Worm (Caenorhabditis elegans) whole organism, young adult: Measurements from ENCODE around the gene col-111.
A peak's percentile ranks its signal among the peaks of the same experiment; 100 is the strongest.

Experiments
- B0019.2 ChIP-seq: fragments of 200-800 bp; sonication (Bioruptor generic); conservative IDR thresholded peaks from 2 replicates; pipeline ENCODE4 v1.3.6; 2022; ENCODE audit warnings: missing genetic modification reagents, missing genetic modification characterization, missing compliant biosample characterization
- B0261.1 ChIP-seq: sonication (generic microtip); optimal IDR thresholded peaks from 2 replicates; lab custom pipeline; 2016; ENCODE audit warnings: mild to moderate bottlenecking, missing genetic modification characterization, moderate library complexity, missing compliant biosample characterization
- C06A6.2 ChIP-seq: fragments of 200-800 bp; sonication (Bioruptor generic); conservative IDR thresholded peaks from 2 replicates; pipeline ENCODE4 v1.3.6; 2022; ENCODE audit warnings: missing genetic modification characterization, missing compliant biosample characterization
- F10E7.11 ChIP-seq: sonication (generic microtip); optimal IDR thresholded peaks from 2 replicates; lab custom pipeline; 2017; ENCODE audit warnings: mild to moderate bottlenecking, missing genetic modification characterization, moderate library complexity, missing compliant biosample characterization
- F23B12.7 ChIP-seq: sonication (generic microtip); optimal IDR thresholded peaks from 2 replicates; lab custom pipeline; 2017; ENCODE audit warnings: missing genetic modification characterization, mild to moderate bottlenecking, missing compliant biosample characterization, antibody characterized with exemption, moderate library complexity; ENCODE audit not compliant: insufficient read depth
- F33H1.4 ChIP-seq: fragments of 200-800 bp; sonication (Bioruptor generic); IDR thresholded peaks from 2 replicates; pipeline ENCODE4 v1.3.6; 2022; ENCODE audit warnings: missing genetic modification reagents, missing genetic modification characterization, missing compliant biosample characterization
- F39B2.1 ChIP-seq: fragments of 200-800 bp; sonication (Bioruptor generic); IDR thresholded peaks from 2 replicates; pipeline ENCODE4 v1.3.6; 2022; ENCODE audit warnings: missing genetic modification reagents, missing genetic modification characterization, missing compliant biosample characterization
- F55B11.4 ChIP-seq: sonication (generic microtip); optimal IDR thresholded peaks from 2 replicates; lab custom pipeline; 2016; ENCODE audit warnings: missing compliant biosample characterization, missing genetic modification characterization, borderline replicate concordance; ENCODE audit not compliant: insufficient read depth
- F57A8.1 ChIP-seq: fragments of 200-800 bp; sonication (Bioruptor generic); optimal IDR thresholded peaks from 2 replicates; lab custom pipeline; 2018; ENCODE audit warnings: mild to moderate bottlenecking, missing genetic modification characterization, moderate library complexity, missing compliant biosample characterization
- F57C9.4 ChIP-seq: sonication (generic microtip); optimal IDR thresholded peaks from 2 replicates; lab custom pipeline; 2017; ENCODE audit warnings: mild to moderate bottlenecking, missing genetic modification characterization, missing compliant biosample characterization
- T26A5.8 ChIP-seq: sonication (generic microtip); optimal IDR thresholded peaks from 2 replicates; lab custom pipeline; 2016; ENCODE audit warnings: missing genetic modification characterization, missing compliant biosample characterization
- Y79H2A.3 ChIP-seq: fragments of 200-800 bp; sonication (Bioruptor generic); conservative IDR thresholded peaks from 2 replicates; pipeline ENCODE4 v1.3.6; 2022; ENCODE audit warnings: missing genetic modification reagents, missing genetic modification characterization, missing compliant biosample characterization
- ama-1 ChIP-seq, 3 experiments: fragments of 150-350 bp in 1 of 3; sonication (generic microtip) in 2 of 3; optimal IDR thresholded peaks; 2 replicates each; lab custom pipeline; 2014 to 2018; ENCODE audit warnings: missing biosample characterization in 2 of 3, missing genetic modification characterization in 2 of 3, missing genetic modification reagents in 2 of 3
- aptf-2 ChIP-seq: fragments of 200-800 bp; sonication (Bioruptor generic); conservative IDR thresholded peaks from 2 replicates; pipeline ENCODE4 v1.3.6; 2022; ENCODE audit warnings: missing genetic modification reagents, missing genetic modification characterization, missing compliant biosample characterization
- athp-1 ChIP-seq: sonication (generic microtip); optimal IDR thresholded peaks from 2 replicates; lab custom pipeline; 2017; ENCODE audit warnings: mild to moderate bottlenecking, missing genetic modification characterization, missing compliant biosample characterization
- attf-5 ChIP-seq: fragments of 200-800 bp; sonication (Bioruptor generic); optimal IDR thresholded peaks from 2 replicates; lab custom pipeline; 2018; ENCODE audit warnings: mild to moderate bottlenecking, missing genetic modification characterization, missing compliant biosample characterization
- bed-2 ChIP-seq: fragments of 200-800 bp; sonication (Bioruptor generic); IDR thresholded peaks from 2 replicates; pipeline ENCODE4 v1.3.6; 2022; ENCODE audit warnings: missing genetic modification reagents, missing genetic modification characterization, missing compliant biosample characterization
- cebp-2 ChIP-seq: fragments of 200-800 bp; sonication (Bioruptor generic); IDR thresholded peaks from 2 replicates; pipeline ENCODE4 v1.3.6; 2022; ENCODE audit warnings: missing genetic modification characterization, missing compliant biosample characterization
- chd-7 ChIP-seq: sonication (generic microtip); optimal IDR thresholded peaks from 2 replicates; lab custom pipeline; 2016; ENCODE audit warnings: mild to moderate bottlenecking, missing genetic modification characterization, moderate library complexity, missing compliant biosample characterization
- die-1 ChIP-seq: sonication (generic microtip); optimal IDR thresholded peaks from 2 replicates; lab custom pipeline; 2016; ENCODE audit warnings: missing genotype, mild to moderate bottlenecking, missing genetic modification characterization, missing compliant biosample characterization
- dox-1 ChIP-seq: fragments of 200-800 bp; sonication (Bioruptor generic); IDR thresholded peaks from 2 replicates; pipeline ENCODE4 v1.3.6; 2022; ENCODE audit warnings: missing genetic modification reagents, missing genetic modification characterization, missing compliant biosample characterization
- dpff-1 ChIP-seq: sonication (generic microtip); optimal IDR thresholded peaks from 2 replicates; lab custom pipeline; 2017; ENCODE audit warnings: mild to moderate bottlenecking, missing genetic modification characterization, missing compliant biosample characterization
- egl-44 ChIP-seq: fragments of 200-800 bp; sonication (Bioruptor generic); IDR thresholded peaks from 2 replicates; pipeline ENCODE4 v1.3.6; 2022; ENCODE audit warnings: missing genetic modification reagents, missing genetic modification characterization, missing compliant biosample characterization
- gei-17 ChIP-seq: fragments of 200-800 bp; sonication (Bioruptor generic); optimal IDR thresholded peaks from 2 replicates; lab custom pipeline; 2018; ENCODE audit warnings: mild to moderate bottlenecking, missing genetic modification characterization, missing compliant biosample characterization
- hlh-26 ChIP-seq: fragments of 200-800 bp; sonication (Bioruptor generic); conservative IDR thresholded peaks from 2 replicates; pipeline ENCODE4 v1.3.6; 2022; ENCODE audit warnings: missing genetic modification reagents, missing genetic modification characterization, missing compliant biosample characterization
- hmg-20 ChIP-seq: fragments of 200-800 bp; sonication (Bioruptor generic); IDR thresholded peaks from 2 replicates; pipeline ENCODE4 v1.3.6; 2022; ENCODE audit warnings: missing genetic modification reagents, missing genetic modification characterization, missing compliant biosample characterization
- lag-1 ChIP-seq: fragments of 200-800 bp; sonication (Bioruptor generic); IDR thresholded peaks from 2 replicates; pipeline ENCODE4 v1.3.6; 2022; ENCODE audit warnings: missing genetic modification reagents, missing genetic modification characterization, missing compliant biosample characterization
- lin-35 ChIP-seq, 3 experiments: fragments of 150-350 bp in 2 of 3; sonication (generic microtip) in 1 of 3; optimal IDR thresholded peaks; 2 replicates each; lab custom pipeline; 2014 to 2018; ENCODE audit warnings: missing biosample characterization in 3 of 3, missing genetic modification characterization in 3 of 3, missing genetic modification reagents in 3 of 3
- lin-54 ChIP-seq: fragments of 200-800 bp; sonication (Bioruptor generic); optimal IDR thresholded peaks from 2 replicates; lab custom pipeline; 2018; ENCODE audit warnings: mild to moderate bottlenecking, missing genetic modification characterization, missing compliant biosample characterization
- lsl-1 ChIP-seq: fragments of 200-800 bp; sonication (Bioruptor generic); optimal IDR thresholded peaks from 2 replicates; lab custom pipeline; 2018; ENCODE audit warnings: mild to moderate bottlenecking, missing genetic modification characterization, moderate library complexity, missing compliant biosample characterization
- madf-6 ChIP-seq: fragments of 200-800 bp; sonication (Bioruptor generic); IDR thresholded peaks from 2 replicates; pipeline ENCODE4 v1.3.6; 2022; ENCODE audit warnings: missing genetic modification reagents, missing genetic modification characterization, missing compliant biosample characterization
- madf-8 ChIP-seq: fragments of 200-800 bp; sonication (Bioruptor generic); conservative IDR thresholded peaks from 2 replicates; pipeline ENCODE4 v1.3.6; 2022; ENCODE audit warnings: missing genetic modification reagents, missing genetic modification characterization, missing compliant biosample characterization
- nfya-2 ChIP-seq: fragments of 200-800 bp; sonication (Bioruptor generic); IDR thresholded peaks from 2 replicates; pipeline ENCODE4 v1.3.6; 2022; ENCODE audit warnings: missing genetic modification reagents, missing genetic modification characterization, missing compliant biosample characterization
- nfyb-1 ChIP-seq: fragments of 200-800 bp; sonication (Bioruptor generic); IDR thresholded peaks from 2 replicates; pipeline ENCODE4 v1.3.6; 2022; ENCODE audit warnings: missing genetic modification reagents, missing genetic modification characterization, missing compliant biosample characterization
- nhr-120 ChIP-seq: fragments of 200-800 bp; sonication (Bioruptor generic); IDR thresholded peaks from 2 replicates; pipeline ENCODE4 v1.3.6; 2022; ENCODE audit warnings: missing genetic modification characterization, missing compliant biosample characterization
- nhr-179 ChIP-seq: sonication (generic microtip); optimal IDR thresholded peaks from 2 replicates; lab custom pipeline; 2016; ENCODE audit warnings: mild to moderate bottlenecking, missing genetic modification characterization, missing compliant biosample characterization
- nhr-27 ChIP-seq: fragments of 200-800 bp; sonication (Bioruptor generic); optimal IDR thresholded peaks from 2 replicates; lab custom pipeline; 2018; ENCODE audit warnings: mild to moderate bottlenecking, missing genetic modification characterization, moderate library complexity, missing compliant biosample characterization
- nhr-80 ChIP-seq: sonication (generic microtip); optimal IDR thresholded peaks from 2 replicates; lab custom pipeline; 2016; ENCODE audit warnings: missing genetic modification characterization, missing compliant biosample characterization
- nhr-90 ChIP-seq: sonication (generic microtip); optimal IDR thresholded peaks from 2 replicates; lab custom pipeline; 2016; ENCODE audit warnings: missing genotype, mild to moderate bottlenecking, missing genetic modification characterization, missing compliant biosample characterization
- rcor-1 ChIP-seq: fragments of 200-800 bp; sonication (Bioruptor generic); IDR thresholded peaks from 2 replicates; pipeline ENCODE4 v1.3.6; 2022; ENCODE audit warnings: missing genetic modification reagents, missing genetic modification characterization, missing compliant biosample characterization
- snpc-1.1 ChIP-seq: sonication (generic microtip); optimal IDR thresholded peaks from 2 replicates; lab custom pipeline; 2017; ENCODE audit warnings: missing genetic modification characterization, mild to moderate bottlenecking, missing compliant biosample characterization, antibody characterized with exemption, moderate library complexity, missing genotype, missing genetic modification reagents; ENCODE audit not compliant: insufficient read depth
- xnd-1 ChIP-seq: sonication (generic microtip); optimal IDR thresholded peaks from 2 replicates; lab custom pipeline; 2016; ENCODE audit warnings: missing genotype, missing genetic modification reagents, missing genetic modification characterization, missing compliant biosample characterization
- ztf-18 ChIP-seq: sonication (generic microtip); optimal IDR thresholded peaks from 2 replicates; lab custom pipeline; 2016; ENCODE audit warnings: missing genotype, mild to moderate bottlenecking, missing genetic modification characterization, missing compliant biosample characterization
- ztf-22 ChIP-seq: fragments of 200-800 bp; sonication (Bioruptor generic); optimal IDR thresholded peaks from 2 replicates; lab custom pipeline; 2018; ENCODE audit warnings: mild to moderate bottlenecking, missing genetic modification characterization, moderate library complexity, missing compliant biosample characterization
- ztf-26 ChIP-seq: sonication (generic microtip); optimal IDR thresholded peaks from 2 replicates; lab custom pipeline; 2017; ENCODE audit warnings: missing genetic modification characterization, missing compliant biosample characterization

The col-111 gene

DNA sequence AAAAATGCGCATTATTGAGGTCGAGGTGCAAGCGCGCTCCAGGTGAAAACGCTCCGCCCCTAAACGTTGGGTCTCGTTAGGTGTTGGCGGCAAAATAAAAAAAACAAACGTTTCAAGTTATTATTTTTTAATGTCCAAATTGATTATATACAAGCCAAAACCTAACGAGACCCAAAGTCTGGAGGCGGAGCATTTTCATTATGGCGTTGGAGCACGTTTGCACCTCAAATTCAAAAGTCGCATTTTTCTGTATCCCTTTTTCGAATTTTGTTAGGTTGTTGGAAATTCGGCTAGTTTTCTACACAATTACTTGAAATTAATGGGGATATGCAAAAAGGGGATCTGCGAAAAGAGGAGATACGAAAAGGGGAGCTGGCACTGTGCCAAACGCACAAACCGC is at the start of gene col-111:
Gene col-111, minus strand, starts transcription at position 101 of the 400 bp plus-strand sequence.
- TF ChIP-seq madf-8 (GFP tag; lab: Robert Waterston, UW) (no peak), rcor-1 (GFP tag; lab: Robert Waterston, UW) (no peak), F10E7.11 (tag; lab: Kevin White, UChicago) (no peak), nhr-179 (tag; lab: Kevin White, UChicago) (no peak), F39B2.1 (GFP tag; lab: Robert Waterston, UW) (no peak), lin-54 (no peak), hlh-26 (GFP tag; lab: Robert Waterston, UW) (no peak), F55B11.4 (tag; lab: Kevin White, UChicago) (no peak), cebp-2 (GFP tag; lab: Robert Waterston, UW) (no peak), snpc-1.1 (no peak), C06A6.2 (no peak), hmg-20 (GFP tag; lab: Robert Waterston, UW) (no peak), nfyb-1 (GFP tag; lab: Robert Waterston, UW) (no peak), lag-1 (GFP tag; lab: Robert Waterston, UW) (no peak)

DNA sequence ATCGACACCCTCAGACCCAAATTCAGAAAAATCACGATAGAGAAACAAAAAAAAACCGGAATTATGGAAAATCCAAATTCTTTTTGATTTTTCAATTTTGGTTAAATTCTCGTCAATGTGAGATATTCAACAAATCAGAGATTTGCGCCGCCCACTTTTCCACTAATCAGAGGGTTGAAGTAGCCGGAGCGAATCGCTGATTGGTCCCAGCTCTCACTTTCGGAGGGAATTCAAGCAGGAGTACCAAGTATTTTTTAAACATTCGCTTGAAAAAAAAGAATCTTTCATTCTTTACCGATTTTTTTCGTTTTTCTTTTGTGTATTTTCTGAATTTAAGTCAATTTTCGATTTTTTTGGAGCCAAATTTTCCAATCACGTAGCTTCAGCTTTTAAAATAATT is 48.1 kb upstream of the col-111 start:
- no peak for TF ChIP-seq lin-35 (GFP tag; optimal IDR thresholded peaks at IDR 0.05; lab: Kevin White, UChicago)
- TF ChIP-seq F33H1.4 (GFP tag; lab: Robert Waterston, UW): no peak
- no peak for TF ChIP-seq dox-1 (GFP tag; lab: Robert Waterston, UW)
- TF ChIP-seq gei-17: no peak
- TF ChIP-seq nhr-27 (tag; lab: Kevin White, UChicago): peak; percentile 43
- TF ChIP-seq die-1 (tag; lab: Kevin White, UChicago): no peak

DNA sequence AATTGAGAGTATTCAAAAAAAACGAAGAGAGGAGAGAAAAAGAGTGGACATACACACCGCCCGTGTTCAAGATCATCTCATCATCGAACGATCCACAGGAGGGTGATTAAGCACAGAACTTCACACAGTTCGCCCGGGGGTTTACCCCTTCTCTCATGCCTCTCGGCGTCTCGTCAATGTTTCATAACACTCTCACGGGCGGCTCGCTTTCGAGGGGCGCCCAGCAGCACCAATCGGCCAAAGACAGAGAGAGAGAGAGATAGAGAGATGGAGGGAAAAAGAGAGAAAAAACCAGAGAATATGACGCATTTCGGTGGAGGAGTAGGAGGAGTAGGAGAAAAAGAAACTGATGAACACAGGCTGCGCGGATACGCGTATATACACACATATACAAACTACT is 47.4 kb upstream of the col-111 start:
- no peak for TF ChIP-seq F55B11.4 (tag; lab: Kevin White, UChicago)
- TF ChIP-seq attf-5 (GFP tag; lab: Kevin White, UChicago): peak; percentile 93
- no peak for TF ChIP-seq snpc-1.1
- TF ChIP-seq ztf-22: no peak
- TF ChIP-seq cebp-2 (GFP tag; lab: Robert Waterston, UW): no peak
- no peak for TF ChIP-seq B0261.1
- TF ChIP-seq aptf-2 (GFP tag; lab: Robert Waterston, UW): no peak
- peak; percentile 72 for TF ChIP-seq ztf-18 (tag; lab: Kevin White, UChicago)
- no peak for TF ChIP-seq Y79H2A.3 (GFP tag; lab: Robert Waterston, UW)
- no peak for TF ChIP-seq bed-2 (GFP tag; lab: Robert Waterston, UW)
- no peak for TF ChIP-seq lsl-1 (GFP tag; lab: Kevin White, UChicago)
- no peak for TF ChIP-seq hlh-26 (GFP tag; lab: Robert Waterston, UW)
- no peak for TF ChIP-seq F57C9.4 (tag; lab: Kevin White, UChicago)
- no peak for TF ChIP-seq chd-7 (tag; lab: Kevin White, UChicago)
- no peak for TF ChIP-seq nhr-120
- TF ChIP-seq F57A8.1 (GFP tag; lab: Kevin White, UChicago): no peak
- TF ChIP-seq T26A5.8: no peak
- TF ChIP-seq nhr-80: peak; percentile 99
- TF ChIP-seq C06A6.2: no peak
- TF ChIP-seq ama-1 (optimal IDR thresholded peaks at IDR 0.05; lab: Kevin White, UChicago): no peak
- no peak for TF ChIP-seq ama-1 (GFP tag; optimal IDR thresholded peaks at IDR 0.05; lab: Kevin White, UChicago)
- TF ChIP-seq xnd-1: no peak
- no peak for TF ChIP-seq B0019.2
- TF ChIP-seq nfya-2: no peak
- TF ChIP-seq ztf-26: peak; percentile 15
- TF ChIP-seq rcor-1 (GFP tag; lab: Robert Waterston, UW): peak; percentile 58; the same call in 1 of the 2 replicates
- peak; percentile 51 for TF ChIP-seq nhr-90 (tag; lab: Kevin White, UChicago)
- TF ChIP-seq athp-1 (tag; lab: Kevin White, UChicago): no peak
- no peak for TF ChIP-seq F23B12.7 (tag; lab: Kevin White, UChicago)
- 0 out of 2 replicates have a peak, but pooled peaks have one; percentile 25 for TF ChIP-seq egl-44 (GFP tag; lab: Robert Waterston, UW)
- no peak for TF ChIP-seq dpff-1 (tag; lab: Kevin White, UChicago)
- no peak for TF ChIP-seq madf-6 (GFP tag; lab: Robert Waterston, UW)
